Worm (Caenorhabditis elegans): ENCODE results near the gene fbxa-56.

DNA sequence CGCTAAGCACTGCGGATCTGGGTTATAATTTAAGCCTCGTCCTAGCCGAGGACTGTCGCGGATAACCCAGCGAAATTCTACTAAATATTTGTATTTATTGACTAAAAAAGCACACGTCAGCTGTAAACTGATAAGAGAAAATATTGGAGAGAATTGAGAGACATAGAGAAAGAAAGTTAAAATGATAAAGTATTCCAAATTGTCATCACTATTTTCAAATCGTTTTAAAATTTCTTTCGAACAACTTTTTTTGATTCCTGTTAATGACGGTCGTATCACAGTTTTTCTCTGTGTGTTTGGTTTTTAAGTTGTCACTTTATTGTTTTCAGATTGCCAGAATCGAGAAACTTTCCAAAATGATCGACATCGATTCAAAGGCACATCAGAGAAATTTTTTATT, 24.1 kb upstream of the fbxa-56 start, which contains the start of gene fbxa-51:
- TF ChIP-seq unc-130 (GFP tag; optimal IDR thresholded peaks at IDR 0.05) (no peak), jun-1 (tag; optimal IDR thresholded peaks at IDR 0.05) (no peak), hmg-1.1 (GFP tag; IDR thresholded peaks at IDR 0.05) (no peak), T26A8.4 (GFP tag; IDR thresholded peaks at IDR 0.05) (no peak), nhr-77 (tag; optimal IDR thresholded peaks at IDR 0.05) (no peak), ZK546.5 (tag; optimal IDR thresholded peaks at IDR 0.05) (no peak), snpc-4 (tag; optimal IDR thresholded peaks at IDR 0.05) (no peak), lin-39 (tag; optimal IDR thresholded peaks at IDR 0.05) (no peak), spr-1 (tag; optimal IDR thresholded peaks at IDR 0.05) (no peak), unc-62 (GFP tag; optimal IDR thresholded peaks at IDR 0.05 in 1 of 2) (no peak), unc-62 (tag; optimal IDR thresholded peaks at IDR 0.05) (no peak), mxl-3 (GFP tag; optimal IDR thresholded peaks at IDR 0.05) (no peak), pha-4 (GFP tag; IDR thresholded peaks at IDR 0.05) (no peak), pha-4 (tag; optimal IDR thresholded peaks at IDR 0.05) (no peak), php-3 (GFP tag; IDR thresholded peaks at IDR 0.05) (no peak)

Data from whole organism, L4 larva.